Fruit fly (Drosophila melanogaster) S2 (cell line): ENCODE data around the gene dpr2.

Experiments
- CG8478 ChIP-seq: fragments of >200 bp; optimal IDR thresholded peaks from 2 replicates; lab custom pipeline; 2018
- CTCF ChIP-seq, 2 experiments: fragments of >200 bp; optimal IDR thresholded peaks; 2 replicates each; lab custom pipeline; 2018

DNA sequence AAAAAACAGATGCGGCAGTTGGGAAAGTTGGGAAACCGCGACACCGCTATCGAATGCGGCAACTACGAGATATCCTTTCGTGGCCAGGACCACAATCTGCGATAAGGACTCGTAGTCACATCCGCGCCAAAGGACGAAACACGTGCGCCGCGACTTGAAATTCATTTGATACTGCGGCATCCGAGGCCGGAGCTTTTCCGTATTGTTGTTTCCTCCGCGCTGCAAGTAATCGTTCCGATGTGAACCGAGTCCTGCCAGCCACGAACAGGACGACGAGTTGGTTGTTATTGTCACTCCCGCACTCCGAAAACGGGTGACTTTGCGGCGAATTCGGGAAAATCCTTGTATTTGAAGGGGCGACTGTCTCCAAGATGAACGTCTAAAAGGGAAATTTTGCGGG is at the start of gene dpr2:
- TF ChIP-seq CG8478 (no peak), CTCF (optimal IDR thresholded peaks at IDR 0.05; lab: Kevin White, UChicago) (no peak)
